4 worm cellular contexts compared by ENCODE assay signal in genomic region chrIII:3701411-3702310, ce11.
TF ChIP-seq lines count a peak whose summit lies in the region.

TSS of gene pdi-1 (minus strand) at chrIII:3701461.
TSS of gene C14B1.2 (plus strand) at chrIII:3702260.

TF ChIP-seq in whole organism, L2 larva, 48 proteins besides CTCF, POLR2A, EP300 and RAD21 (continues in another document):
- TF ChIP-seq lin-11 (tag; optimal IDR thresholded peaks at IDR 0.05; lab: Kevin White, UChicago), result no peak
- TF ChIP-seq nhr-237 (tag; optimal IDR thresholded peaks at IDR 0.05; lab: Kevin White, UChicago), result no peak
- TF ChIP-seq nhr-77 (tag; optimal IDR thresholded peaks at IDR 0.05; lab: Kevin White, UChicago), result no peak
- peak; percentile 11 for TF ChIP-seq sma-9 (GFP tag; optimal IDR thresholded peaks at IDR 0.05; lab: Kevin White, UChicago)
- TF ChIP-seq sma-9 (tag; optimal IDR thresholded peaks at IDR 0.05; lab: Kevin White, UChicago), result no peak
- no peak for TF ChIP-seq unc-62 (GFP tag; optimal IDR thresholded peaks at IDR 0.05; lab: Kevin White, UChicago)
- TF ChIP-seq nhr-25 (tag; optimal IDR thresholded peaks at IDR 0.05; lab: Kevin White, UChicago), result peak; percentile 10
- peak; percentile 35 for TF ChIP-seq nhr-21 (tag; optimal IDR thresholded peaks at IDR 0.05; lab: Kevin White, UChicago)
- no peak for TF ChIP-seq mbf-1 (tag; optimal IDR thresholded peaks at IDR 0.05; lab: Kevin White, UChicago)
- TF ChIP-seq dmd-4 (tag; optimal IDR thresholded peaks at IDR 0.05; lab: Kevin White, UChicago), result no peak
- no peak for TF ChIP-seq aly-2 (tag; optimal IDR thresholded peaks at IDR 0.05; lab: Kevin White, UChicago)
- TF ChIP-seq R02D3.7 (tag; optimal IDR thresholded peaks at IDR 0.05; lab: Kevin White, UChicago), result no peak
- TF ChIP-seq elt-3 (tag; optimal IDR thresholded peaks at IDR 0.05; lab: Kevin White, UChicago), result no peak
- no peak for TF ChIP-seq Y55F3AM.14 (GFP tag; optimal IDR thresholded peaks at IDR 0.05; lab: Kevin White, UChicago)
- TF ChIP-seq ztf-4 (tag; optimal IDR thresholded peaks at IDR 0.05; lab: Kevin White, UChicago), result no peak
- TF ChIP-seq snpc-4 (tag; optimal IDR thresholded peaks at IDR 0.05; lab: Kevin White, UChicago), result no peak
- TF ChIP-seq ama-1 (optimal IDR thresholded peaks at IDR 0.05; lab: Kevin White, UChicago), result no peak
- peak; percentile 6 for TF ChIP-seq skn-1 (tag; optimal IDR thresholded peaks at IDR 0.05; lab: Kevin White, UChicago)
- TF ChIP-seq ceh-82 (tag; optimal IDR thresholded peaks at IDR 0.05; lab: Kevin White, UChicago), result no peak
- peak; percentile 92 for TF ChIP-seq crh-2 (tag; optimal IDR thresholded peaks at IDR 0.05; lab: Kevin White, UChicago)
- no peak for TF ChIP-seq ztf-11 (tag; optimal IDR thresholded peaks at IDR 0.05; lab: Kevin White, UChicago)
- no peak for TF ChIP-seq egl-27 (tag; optimal IDR thresholded peaks at IDR 0.05; lab: Kevin White, UChicago)
- TF ChIP-seq sem-4 (tag; optimal IDR thresholded peaks at IDR 0.05; lab: Kevin White, UChicago), result no peak
- no peak for TF ChIP-seq unc-39 (tag; optimal IDR thresholded peaks at IDR 0.05; lab: Kevin White, UChicago)
- TF ChIP-seq ceh-16 (tag; optimal IDR thresholded peaks at IDR 0.05; lab: Kevin White, UChicago), result no peak

TF ChIP-seq in whole organism, L4 larva, 104 proteins besides CTCF, POLR2A, EP300 and RAD21 (continues in another document):
- TF ChIP-seq dve-1 (tag; optimal IDR thresholded peaks at IDR 0.05; lab: Kevin White, UChicago; ENCODE audit: insufficient read depth) (peak; percentile 87), jun-1 (tag; optimal IDR thresholded peaks at IDR 0.05; lab: Kevin White, UChicago) (no peak), lin-15B (tag; optimal IDR thresholded peaks at IDR 0.05; lab: Kevin White, UChicago) (no peak), fkh-10 (GFP tag; optimal IDR thresholded peaks at IDR 0.05; lab: Kevin White, UChicago) (no peak), hmg-1.1 (GFP tag; IDR thresholded peaks at IDR 0.05; lab: Robert Waterston, UW) (peak; percentile 66; the same call in 1 of the 2 replicates), nhr-111 (GFP tag; optimal IDR thresholded peaks at IDR 0.05; lab: Kevin White, UChicago) (no peak), cey-2 (tag; optimal IDR thresholded peaks at IDR 0.05; lab: Kevin White, UChicago; ENCODE audit: borderline replicate concordance, insufficient read depth) (no peak), php-3 (GFP tag; IDR thresholded peaks at IDR 0.05; lab: Robert Waterston, UW) (no peak), unc-39 (tag; optimal IDR thresholded peaks at IDR 0.05; lab: Kevin White, UChicago) (no peak), lim-7 (GFP tag; IDR thresholded peaks at IDR 0.05; lab: Robert Waterston, UW) (0 out of 2 replicates have a peak, but pooled peaks have one; percentile 55), mep-1 (tag; optimal IDR thresholded peaks at IDR 0.05; lab: Kevin White, UChicago) (peak; percentile 64), daf-19 (GFP tag; conservative IDR thresholded peaks at IDR 0.05; lab: Robert Waterston, UW) (no peak), F44E2.7 (GFP tag; IDR thresholded peaks at IDR 0.05; lab: Robert Waterston, UW) (no peak), nhr-76 (tag; optimal IDR thresholded peaks at IDR 0.05; lab: Kevin White, UChicago) (no peak), F37D6.2 (tag; optimal IDR thresholded peaks at IDR 0.05; lab: Kevin White, UChicago) (no peak), snpc-4 (tag; optimal IDR thresholded peaks at IDR 0.05; lab: Kevin White, UChicago) (no peak), sdz-12 (GFP tag; optimal IDR thresholded peaks at IDR 0.05; lab: Kevin White, UChicago) (no peak), mxl-3 (GFP tag; optimal IDR thresholded peaks at IDR 0.05; lab: Kevin White, UChicago) (peak; percentile 99), nhr-42 (GFP tag; IDR thresholded peaks at IDR 0.05; lab: Robert Waterston, UW) (no peak), Y75B8A.6 (GFP tag; IDR thresholded peaks at IDR 0.05; lab: Robert Waterston, UW) (0 out of 2 replicates have a peak, but pooled peaks have one; percentile 37), T26A8.4 (GFP tag; IDR thresholded peaks at IDR 0.05; lab: Robert Waterston, UW) (no peak), hlh-30 (tag; optimal IDR thresholded peaks at IDR 0.05; lab: Kevin White, UChicago; ENCODE audit: insufficient read depth) (peak; percentile 71), lsy-2 (tag; optimal IDR thresholded peaks at IDR 0.05; lab: Kevin White, UChicago) (peak in 1 of 2 experiments; percentile 71)

TF ChIP-seq in whole organism, late embryonic, 69 proteins besides CTCF, POLR2A, EP300 and RAD21:
- TF ChIP-seq dve-1 (tag; optimal IDR thresholded peaks at IDR 0.05; lab: Kevin White, UChicago) (no peak), nfya-1 (tag; optimal IDR thresholded peaks at IDR 0.05; lab: Kevin White, UChicago) (peak; percentile 56), ceh-31 (tag; optimal IDR thresholded peaks at IDR 0.05; lab: Kevin White, UChicago) (peak; percentile 47), tbx-2 (tag; optimal IDR thresholded peaks at IDR 0.05; lab: Kevin White, UChicago) (peak; percentile 34), C38D4.7 (GFP tag; optimal IDR thresholded peaks at IDR 0.05; lab: Kevin White, UChicago) (no peak), pax-1 (tag; optimal IDR thresholded peaks at IDR 0.05; lab: Kevin White, UChicago) (no peak), ceh-45 (GFP tag; IDR thresholded peaks at IDR 0.05; lab: Robert Waterston, UW) (no peak)

TF ChIP-seq in whole organism, mixed stage, embryonic, 35 proteins besides CTCF, POLR2A, EP300 and RAD21:
- TF ChIP-seq mep-1 (tag; optimal IDR thresholded peaks at IDR 0.05; lab: Kevin White, UChicago) (no peak), pha-4 (tag; optimal IDR thresholded peaks at IDR 0.05; lab: Kevin White, UChicago) (no peak), ztf-11 (tag; optimal IDR thresholded peaks at IDR 0.05; lab: Kevin White, UChicago) (no peak), M03D4.4 (tag; optimal IDR thresholded peaks at IDR 0.05; lab: Kevin White, UChicago) (peak; percentile 18), unc-39 (tag; optimal IDR thresholded peaks at IDR 0.05; lab: Kevin White, UChicago) (no peak), nhr-76 (tag; optimal IDR thresholded peaks at IDR 0.05; lab: Kevin White, UChicago) (no peak), sptf-1 (tag; optimal IDR thresholded peaks at IDR 0.05; lab: Kevin White, UChicago) (peak; percentile 16), lin-13 (tag; optimal IDR thresholded peaks at IDR 0.05; lab: Kevin White, UChicago) (no peak), hlh-1 (tag; optimal IDR thresholded peaks at IDR 0.05; lab: Kevin White, UChicago) (no peak), flh-1 (GFP tag; optimal IDR thresholded peaks at IDR 0.05; lab: Kevin White, UChicago) (no peak), snpc-4 (tag; optimal IDR thresholded peaks at IDR 0.05; lab: Kevin White, UChicago) (no peak), lin-32 (GFP tag; optimal IDR thresholded peaks at IDR 0.05; lab: Kevin White, UChicago) (no peak), bed-3 (GFP tag; optimal IDR thresholded peaks at IDR 0.05; lab: Kevin White, UChicago) (no peak), cnd-1 (tag; optimal IDR thresholded peaks at IDR 0.05; lab: Kevin White, UChicago) (no peak), nhr-2 (tag; optimal IDR thresholded peaks at IDR 0.05; lab: Kevin White, UChicago) (peak; percentile 63), ceh-39 (tag; optimal IDR thresholded peaks at IDR 0.05; lab: Kevin White, UChicago) (no peak), mab-5 (tag; optimal IDR thresholded peaks at IDR 0.05; lab: Kevin White, UChicago) (no peak), nhr-12 (tag; optimal IDR thresholded peaks at IDR 0.05; lab: Kevin White, UChicago) (no peak), ham-2 (GFP tag; optimal IDR thresholded peaks at IDR 0.05; lab: Kevin White, UChicago) (peak; percentile 50), elt-1 (tag; optimal IDR thresholded peaks at IDR 0.05; lab: Kevin White, UChicago; ENCODE audit: borderline replicate concordance, insufficient read depth) (no peak), ceh-83 (GFP tag; optimal IDR thresholded peaks at IDR 0.05; lab: Kevin White, UChicago) (no peak), blmp-1 (tag; optimal IDR thresholded peaks at IDR 0.05; lab: Kevin White, UChicago) (no peak), unc-120 (tag; optimal IDR thresholded peaks at IDR 0.05; lab: Kevin White, UChicago; ENCODE audit: poor library complexity, severe bottlenecking) (no peak), sem-2 (GFP tag; optimal IDR thresholded peaks at IDR 0.05; lab: Kevin White, UChicago) (no peak)
